Fruit fly (Drosophila melanogaster) whole organism, embryonic: ENCODE results near the gene CG33969.

ENCODE experiments used
- Antp ChIP-seq: fragments of 200-800 bp; sonication (Bioruptor generic); optimal IDR thresholded peaks from 3 replicates; lab custom pipeline; 2016; ENCODE audit warnings: missing biosample characterization, missing genetic modification characterization
- Asciz ChIP-seq: fragments of 200-800 bp; sonication (Bioruptor generic); optimal IDR thresholded peaks from 2 replicates; lab custom pipeline; 2017; ENCODE audit warnings: missing biosample characterization, mild to moderate bottlenecking, missing genetic modification characterization, missing genetic modification reagents
- BtbVII ChIP-seq: fragments of 200-800 bp; sonication (Bioruptor generic); optimal IDR thresholded peaks from 3 replicates; lab custom pipeline; 2017; ENCODE audit warnings: missing biosample characterization, mild to moderate bottlenecking, missing genetic modification characterization
- CG10321 ChIP-seq: fragments of 200-800 bp; sonication (Bioruptor generic); IDR thresholded peaks from 2 replicates; pipeline ENCODE4 v1.3.6; 2022; ENCODE audit warnings: missing biosample characterization, missing genetic modification characterization
- CG10654 ChIP-seq: fragments of 200-800 bp; sonication (Bioruptor generic); optimal IDR thresholded peaks from 2 replicates; lab custom pipeline; 2016; ENCODE audit warnings: missing biosample characterization, missing genetic modification characterization
- CG11456 ChIP-seq: fragments of 200-800 bp; sonication (Bioruptor generic); IDR thresholded peaks from 3 replicates; pipeline ENCODE4 v1.3.6; 2022; ENCODE audit warnings: missing biosample characterization, missing genetic modification characterization
- CG12744 ChIP-seq: fragments of 200-800 bp; sonication (Bioruptor generic); optimal IDR thresholded peaks from 2 replicates; lab custom pipeline; 2016; ENCODE audit warnings: missing biosample characterization, missing genetic modification characterization
- CG12769 ChIP-seq: fragments of 200-800 bp; sonication (Bioruptor generic); optimal IDR thresholded peaks from 2 replicates; lab custom pipeline; 2019; ENCODE audit warnings: missing biosample characterization, mild to moderate bottlenecking, missing genetic modification characterization, moderate library complexity
- CG13123 ChIP-seq: fragments of 200-800 bp; sonication (Bioruptor generic); optimal IDR thresholded peaks from 2 replicates; lab custom pipeline; 2016; ENCODE audit warnings: missing biosample characterization, missing genetic modification characterization
- CG13296 ChIP-seq: fragments of 200-800 bp; sonication (Bioruptor generic); optimal IDR thresholded peaks from 3 replicates; lab custom pipeline; 2018; ENCODE audit warnings: missing biosample characterization, mild to moderate bottlenecking, missing genetic modification characterization
- CG14014 ChIP-seq: fragments of 200-800 bp; sonication (Bioruptor generic); IDR thresholded peaks from 2 replicates; pipeline ENCODE4 v1.3.6; 2022; ENCODE audit warnings: missing biosample characterization, missing genetic modification characterization
- CG15514 ChIP-seq: fragments of 200-800 bp; sonication (Bioruptor generic); optimal IDR thresholded peaks from 3 replicates; lab custom pipeline; 2017; ENCODE audit warnings: missing biosample characterization, missing genetic modification characterization, mild to moderate bottlenecking, moderate library complexity, missing genetic modification reagents
- CG1647 ChIP-seq: fragments of 200-800 bp; sonication (Bioruptor generic); optimal IDR thresholded peaks from 3 replicates; lab custom pipeline; 2016; ENCODE audit warnings: missing biosample characterization, missing genetic modification characterization
- CG17829 ChIP-seq: fragments of 200-800 bp; optimal IDR thresholded peaks from 2 replicates; lab custom pipeline; 2019; ENCODE audit warnings: missing biosample characterization, mild to moderate bottlenecking, missing genetic modification characterization, moderate library complexity
- CG31388 ChIP-seq: fragments of 200-800 bp; sonication (Bioruptor generic); optimal IDR thresholded peaks from 2 replicates; lab custom pipeline; 2016; ENCODE audit warnings: missing biosample characterization, missing genetic modification characterization
- CG34224 ChIP-seq: fragments of 200-800 bp; sonication (Bioruptor generic); IDR thresholded peaks from 3 replicates; pipeline ENCODE4 v1.3.6; 2022; ENCODE audit warnings: missing biosample characterization, missing genetic modification characterization; ENCODE audit not compliant: partially characterized antibody
- CG34422 ChIP-seq: fragments of 200-800 bp; sonication (Bioruptor generic); IDR thresholded peaks from 3 replicates; pipeline ENCODE4 v1.3.6; 2022; ENCODE audit warnings: missing biosample characterization, missing genetic modification characterization
- CG4328 ChIP-seq: fragments of 200-800 bp; sonication (Bioruptor generic); optimal IDR thresholded peaks from 3 replicates; lab custom pipeline; 2017; ENCODE audit warnings: missing biosample characterization, missing genetic modification reagents, missing genetic modification characterization
- CG4424 ChIP-seq: fragments of 200-800 bp; sonication (Bioruptor generic); optimal IDR thresholded peaks from 3 replicates; lab custom pipeline; 2016; ENCODE audit warnings: missing biosample characterization, missing genetic modification characterization
- CG6813 ChIP-seq: fragments of 200-800 bp; sonication (Bioruptor generic); optimal IDR thresholded peaks from 2 replicates; lab custom pipeline; 2017; ENCODE audit warnings: missing biosample characterization, missing genetic modification characterization, mild to moderate bottlenecking, moderate library complexity, missing genetic modification reagents
- CG7839 ChIP-seq: fragments of 200-800 bp; sonication (Bioruptor generic); optimal IDR thresholded peaks from 3 replicates; lab custom pipeline; 2018; ENCODE audit warnings: missing biosample characterization, mild to moderate bottlenecking, missing genetic modification characterization, moderate library complexity
- CG7963 ChIP-seq: fragments of 200-800 bp; sonication (Bioruptor generic); IDR thresholded peaks from 3 replicates; pipeline ENCODE4 v1.3.6; 2022; ENCODE audit warnings: missing biosample characterization, missing genetic modification characterization; ENCODE audit not compliant: partially characterized antibody
- CG9609 ChIP-seq: fragments of 200-800 bp; sonication (Bioruptor generic); optimal IDR thresholded peaks from 3 replicates; lab custom pipeline; 2016; ENCODE audit warnings: missing biosample characterization, missing genetic modification characterization
- Chrac-16 ChIP-seq: fragments of 200-800 bp; sonication (Bioruptor generic); optimal IDR thresholded peaks from 3 replicates; lab custom pipeline; 2016; ENCODE audit warnings: missing biosample characterization, missing genetic modification characterization
- Drgx ChIP-seq: fragments of 200-800 bp; sonication (Bioruptor generic); IDR thresholded peaks from 2 replicates; pipeline ENCODE4 v1.3.6; 2022; ENCODE audit warnings: missing biosample characterization, missing genetic modification characterization
- NFAT ChIP-seq: fragments of 200-800 bp; sonication (Bioruptor generic); IDR thresholded peaks from 2 replicates; pipeline ENCODE4 v1.3.6; 2022; ENCODE audit warnings: missing biosample characterization, missing genetic modification characterization
- Nf-YB ChIP-seq: fragments of 200-800 bp; sonication (Bioruptor generic); optimal IDR thresholded peaks from 3 replicates; lab custom pipeline; 2019; ENCODE audit warnings: missing biosample characterization, mild to moderate bottlenecking, missing genetic modification characterization, moderate library complexity
- Sry-δ ChIP-seq: fragments of 200-800 bp; sonication (Bioruptor generic); optimal IDR thresholded peaks from 2 replicates; lab custom pipeline; 2016; ENCODE audit warnings: missing biosample characterization, missing genetic modification characterization
- br ChIP-seq: fragments of >200 bp; optimal IDR thresholded peaks from 2 replicates; lab custom pipeline; 2017
- bsh ChIP-seq, 2 experiments: fragments of 200-800 bp; sonication (Bioruptor generic); optimal IDR thresholded peaks; 2 replicates each; lab custom pipeline; 2017 to 2018; ENCODE audit warnings: mild to moderate bottlenecking in 2 of 2, missing biosample characterization in 2 of 2, missing genetic modification characterization in 2 of 2, moderate library complexity in 1 of 2
- chinmo ChIP-seq: fragments of 200-800 bp; sonication (Bioruptor generic); IDR thresholded peaks from 4 replicates; pipeline ENCODE4 v1.3.6; 2022; ENCODE audit warnings: missing biosample characterization, missing genetic modification characterization; ENCODE audit not compliant: partially characterized antibody
- corto ChIP-seq: fragments of 200-800 bp; sonication (Bioruptor generic); optimal IDR thresholded peaks from 2 replicates; lab custom pipeline; 2016; ENCODE audit warnings: missing biosample characterization, mild to moderate bottlenecking, missing genetic modification characterization, moderate library complexity
- crol ChIP-seq: fragments of 200-800 bp; sonication (Bioruptor generic); IDR thresholded peaks from 2 replicates; pipeline ENCODE4 v1.3.6; 2022; ENCODE audit warnings: missing biosample characterization, missing genetic modification characterization
- cwo ChIP-seq: fragments of 200-800 bp; sonication (Bioruptor generic); optimal IDR thresholded peaks from 3 replicates; lab custom pipeline; 2017; ENCODE audit warnings: missing biosample characterization, missing genetic modification characterization, mild to moderate bottlenecking, moderate library complexity, missing genetic modification reagents
- fd102C ChIP-seq: fragments of 200-800 bp; sonication (Bioruptor generic); optimal IDR thresholded peaks from 2 replicates; lab custom pipeline; 2018; ENCODE audit warnings: missing biosample characterization, mild to moderate bottlenecking, missing genetic modification characterization, moderate library complexity
- fru ChIP-seq: fragments of >200 bp; optimal IDR thresholded peaks from 2 replicates; lab custom pipeline; 2017
- gcm2 ChIP-seq: fragments of 200-800 bp; sonication (Bioruptor generic); optimal IDR thresholded peaks from 2 replicates; lab custom pipeline; 2016; ENCODE audit warnings: missing biosample characterization, missing genetic modification characterization
- hkb ChIP-seq, 2 experiments: fragments of 200-800 bp in 1 of 2; fragments of >200 bp in 1 of 2; sonication (Bioruptor generic) in 1 of 2; IDR thresholded peaks in 1 of 2; optimal IDR thresholded peaks in 1 of 2; 2 replicates each; pipeline versions ENCODE4 v1.3.6 to Lab custom; 2017 to 2022; ENCODE audit warnings: missing biosample characterization in 1 of 2, missing genetic modification characterization in 1 of 2
- jigr1 ChIP-seq: fragments of 200-800 bp; sonication (Bioruptor generic); IDR thresholded peaks from 3 replicates; pipeline ENCODE4 v1.3.6; 2022; ENCODE audit warnings: missing biosample characterization, missing genetic modification characterization
- ken ChIP-seq: fragments of 200-800 bp; sonication (Bioruptor generic); IDR thresholded peaks from 3 replicates; pipeline ENCODE4 v1.3.6; 2022; ENCODE audit warnings: missing biosample characterization, missing genetic modification characterization
- lab ChIP-seq: fragments of 200-800 bp; sonication (Bioruptor generic); optimal IDR thresholded peaks from 3 replicates; lab custom pipeline; 2017; ENCODE audit warnings: missing biosample characterization, missing genetic modification characterization, mild to moderate bottlenecking, moderate library complexity, missing genetic modification reagents
- nau ChIP-seq: fragments of 200-800 bp; sonication (Bioruptor generic); optimal IDR thresholded peaks from 3 replicates; lab custom pipeline; 2017; ENCODE audit warnings: missing biosample characterization, mild to moderate bottlenecking, missing genetic modification characterization, missing genetic modification reagents
- nerfin-1 ChIP-seq: fragments of 200-800 bp; sonication (Bioruptor generic); optimal IDR thresholded peaks from 3 replicates; lab custom pipeline; 2019; ENCODE audit warnings: missing biosample characterization, mild to moderate bottlenecking, missing genetic modification characterization, moderate library complexity
- peb ChIP-seq: fragments of 200-800 bp; sonication (Bioruptor generic); IDR thresholded peaks from 2 replicates; pipeline ENCODE4 v1.3.6; 2022; ENCODE audit warnings: missing biosample characterization, missing genetic modification characterization
- pum ChIP-seq: fragments of 200-800 bp; sonication (Bioruptor generic); optimal IDR thresholded peaks from 2 replicates; lab custom pipeline; 2016; ENCODE audit warnings: missing biosample characterization, missing genetic modification characterization
- rib ChIP-seq: fragments of 200-800 bp; sonication (Bioruptor generic); IDR thresholded peaks from 2 replicates; pipeline ENCODE4 v1.3.6; 2022; ENCODE audit warnings: missing biosample characterization, missing genetic modification characterization
- sd ChIP-seq: fragments of 200-800 bp; sonication (Bioruptor generic); optimal IDR thresholded peaks from 3 replicates; lab custom pipeline; 2018; ENCODE audit warnings: missing biosample characterization, mild to moderate bottlenecking, missing genetic modification characterization, moderate library complexity
- sug ChIP-seq: fragments of 200-800 bp; optimal IDR thresholded peaks from 2 replicates; lab custom pipeline; 2019; ENCODE audit warnings: missing biosample characterization, mild to moderate bottlenecking, missing genetic modification characterization, moderate library complexity

The CG33969 gene

DNA sequence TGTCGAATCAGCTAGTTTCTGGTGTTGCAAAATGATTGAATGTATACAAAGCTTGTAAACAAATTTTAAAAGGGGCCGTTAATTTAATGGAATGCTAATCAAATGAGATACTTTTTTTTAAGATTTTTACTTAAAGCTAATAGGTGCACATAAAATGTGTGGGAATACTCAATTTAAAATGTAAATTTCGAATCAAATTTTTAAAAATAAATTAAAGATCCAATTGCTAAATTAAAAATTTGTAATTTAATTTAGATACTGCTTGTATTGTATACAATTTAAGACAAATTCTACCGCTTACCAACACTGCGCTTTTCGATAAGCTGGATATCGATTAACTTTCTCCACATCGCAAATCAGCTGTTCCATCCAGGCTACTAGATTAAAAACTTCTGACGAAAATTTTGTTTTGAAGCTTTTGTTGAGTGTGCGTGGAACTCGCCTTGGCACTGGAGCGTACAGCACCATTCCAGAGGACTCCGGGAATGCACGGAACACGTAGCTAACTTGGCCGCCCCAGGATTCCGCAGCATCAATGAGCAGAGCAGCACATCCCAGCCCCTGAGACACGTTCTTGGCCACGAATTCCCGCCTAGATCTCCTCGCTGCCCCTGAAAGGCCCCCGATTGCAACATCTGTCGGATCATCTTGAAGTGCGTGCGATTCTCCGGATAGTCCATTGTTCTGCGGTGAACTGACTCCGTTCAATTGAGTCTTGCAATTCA, 9.1 kb downstream of the CG33969 start, which contains the start of the genes CG5498 and fbl (continued):
- TF ChIP-seq CG12769 (tag; lab: Kevin White, UChicago) (no peak), CG34422 (GFP tag; lab: Robert Waterston, UW) (0 out of 3 replicates have a peak, but pooled peaks have one; percentile 23), lab (GFP tag; lab: Kevin White, UChicago) (peak; percentile 80), CG17829 (tag; lab: Kevin White, UChicago) (peak; percentile 74), CG4328 (peak; percentile 30), CG14014 (GFP tag; lab: Robert Waterston, UW) (0 out of 2 replicates have a peak, but pooled peaks have one; percentile 40), CG9609 (peak; percentile 9), CG1647 (GFP tag; lab: Kevin White, UChicago) (peak; percentile 31), br (lab: Kevin White, UChicago) (no peak), gcm2 (GFP tag; lab: Kevin White, UChicago) (no peak), jigr1 (GFP tag; lab: Robert Waterston, UW) (peak; percentile 44; the same call in 1 of the 3 replicates), BtbVII (GFP tag; lab: Kevin White, UChicago) (peak; percentile 52), ken (GFP tag; lab: Robert Waterston, UW) (no peak), nerfin-1 (peak; percentile 32), CG31388 (peak; percentile 9), NFAT (GFP tag; lab: Robert Waterston, UW) (peak; percentile 38; the same call in 1 of the 2 replicates), CG11456 (no peak), Antp (no peak), hkb (optimal IDR thresholded peaks at IDR 0.05; lab: Kevin White, UChicago) (no peak), hkb (GFP tag; IDR thresholded peaks at IDR 0.05; lab: Robert Waterston, UW) (0 out of 2 replicates have a peak, but pooled peaks have one; percentile 46), Chrac-16 (GFP tag; lab: Kevin White, UChicago) (peak; percentile 64), CG13296 (GFP tag; lab: Kevin White, UChicago) (peak; percentile 64), CG6813 (GFP tag; lab: Kevin White, UChicago) (no peak), CG10321 (GFP tag; lab: Robert Waterston, UW) (0 out of 2 replicates have a peak, but pooled peaks have one; percentile 13), CG7839 (tag; lab: Kevin White, UChicago) (peak; percentile 74), chinmo (GFP tag; lab: Robert Waterston, UW) (no peak), CG34224 (GFP tag; lab: Robert Waterston, UW) (peak; percentile 37; the same call in 1 of the 3 replicates), sug (tag; lab: Kevin White, UChicago) (peak; percentile 68), peb (no peak), cwo (GFP tag; lab: Kevin White, UChicago) (peak; percentile 33), CG4424 (peak; percentile 74), nau (GFP tag; lab: Kevin White, UChicago) (no peak), rib (GFP tag; lab: Robert Waterston, UW) (no peak), CG12744 (GFP tag; lab: Kevin White, UChicago) (peak; percentile 29), CG10654 (peak; percentile 62), CG15514 (GFP tag; lab: Kevin White, UChicago) (peak; percentile 72), crol (GFP tag; lab: Robert Waterston, UW) (0 out of 2 replicates have a peak, but pooled peaks have one; percentile 34), Nf-YB (GFP tag; lab: Kevin White, UChicago) (no peak), fd102C (GFP tag; lab: Kevin White, UChicago) (no peak), Asciz (peak; percentile 38), CG7963 (GFP tag; lab: Robert Waterston, UW) (no peak), corto (GFP tag; lab: Kevin White, UChicago) (peak; percentile 38), fru (lab: Kevin White, UChicago) (no peak), pum (peak; percentile 14), Drgx (GFP tag; lab: Robert Waterston, UW) (peak; percentile 62), sd (tag; lab: Kevin White, UChicago) (peak; percentile 84), CG13123 (GFP tag; lab: Kevin White, UChicago) (peak; percentile 36), Sry-δ (GFP tag; lab: Kevin White, UChicago) (peak; percentile 40), bsh (GFP tag; optimal IDR thresholded peaks at IDR 0.05; lab: Kevin White, UChicago) (peak in 1 of 2 experiments; percentile 49)
